Fruit fly (Drosophila melanogaster): ENCODE data around the gene HP1D3csd.

The HP1D3csd gene

dm6 chrX:19165144-19166011 is 24.6 kb upstream of the HP1D3csd start (continued):
- no peak for TF ChIP-seq jing (GFP tag; optimal IDR thresholded peaks at IDR 0.05)
- TF ChIP-seq CG11695 (GFP tag; IDR thresholded peaks at IDR 0.05): peak; percentile 10; the same call in 1 of the 3 replicates
- no peak for TF ChIP-seq CG2889 (GFP tag; IDR thresholded peaks at IDR 0.05)
- TF ChIP-seq CG2129 (GFP tag; IDR thresholded peaks at IDR 0.05; ENCODE audit: partially characterized antibody): no peak
- no peak for TF ChIP-seq Fer2 (tag; optimal IDR thresholded peaks at IDR 0.05)
- TF ChIP-seq sd (tag; optimal IDR thresholded peaks at IDR 0.05): no peak
- no peak for TF ChIP-seq Dip2 (GFP tag; IDR thresholded peaks at IDR 0.05)
- peak; percentile 17 for TF ChIP-seq CG3281 (GFP tag; optimal IDR thresholded peaks at IDR 0.05)
- TF ChIP-seq dmrt99B (tag; optimal IDR thresholded peaks at IDR 0.05): peak; percentile 50
- peak; percentile 33 for TF ChIP-seq CG7556 (GFP tag; optimal IDR thresholded peaks at IDR 0.05)
- TF ChIP-seq CG1647 (GFP tag; optimal IDR thresholded peaks at IDR 0.05): no peak
- TF ChIP-seq CG11504 (tag; optimal IDR thresholded peaks at IDR 0.05): peak; percentile 49
- peak; percentile 37 for TF ChIP-seq gem (tag; optimal IDR thresholded peaks at IDR 0.05)
- TF ChIP-seq lov (optimal IDR thresholded peaks at IDR 0.05): no peak
- no peak for TF ChIP-seq lov (GFP tag; IDR thresholded peaks at IDR 0.05)
- no peak for TF ChIP-seq HLH3B (GFP tag; IDR thresholded peaks at IDR 0.05)
- no peak for TF ChIP-seq CG4707 (GFP tag; optimal IDR thresholded peaks at IDR 0.05)
- TF ChIP-seq hkb (optimal IDR thresholded peaks at IDR 0.05): no peak
- no peak for TF ChIP-seq hkb (GFP tag; IDR thresholded peaks at IDR 0.05)
- TF ChIP-seq Poxn (GFP tag; IDR thresholded peaks at IDR 0.05): no peak
- peak; percentile 19 for TF ChIP-seq ATbp (GFP tag; optimal IDR thresholded peaks at IDR 0.05)
- TF ChIP-seq CG13894 (tag; optimal IDR thresholded peaks at IDR 0.05): peak; percentile 6
- TF ChIP-seq CG30403 (GFP tag; optimal IDR thresholded peaks at IDR 0.05): peak; percentile 2
- TF ChIP-seq Adf1 (GFP tag; IDR thresholded peaks at IDR 0.05): peak; percentile 97
- TF ChIP-seq CG4820 (GFP tag; optimal IDR thresholded peaks at IDR 0.05): no peak
- TF ChIP-seq Meics (GFP tag; optimal IDR thresholded peaks at IDR 0.05): peak; percentile 40
- TF ChIP-seq sima (GFP tag; optimal IDR thresholded peaks at IDR 0.05): no peak
- 0 out of 3 replicates have a peak, but pooled peaks have one; percentile 41 for TF ChIP-seq ci (GFP tag; IDR thresholded peaks at IDR 0.05)
- TF ChIP-seq CG32767 (GFP tag; IDR thresholded peaks at IDR 0.05): 0 out of 2 replicates have a peak, but pooled peaks have one; percentile 17
- TF ChIP-seq Asciz (GFP tag; optimal IDR thresholded peaks at IDR 0.05): peak; percentile 0
- TF ChIP-seq eyg (GFP tag; optimal IDR thresholded peaks at IDR 0.05): no peak
- TF ChIP-seq Mad (GFP tag; optimal IDR thresholded peaks at IDR 0.05): no peak
- no peak for TF ChIP-seq MESR4 (GFP tag; optimal IDR thresholded peaks at IDR 0.05)
- no peak for TF ChIP-seq Bdp1 (GFP tag; optimal IDR thresholded peaks at IDR 0.05)
- no peak for TF ChIP-seq NC2β (GFP tag; optimal IDR thresholded peaks at IDR 0.05)
- no peak for TF ChIP-seq H2.0 (GFP tag; IDR thresholded peaks at IDR 0.05)
- no peak for TF ChIP-seq Taf1 (GFP tag; IDR thresholded peaks at IDR 0.05)
- TF ChIP-seq fd64A (GFP tag; optimal IDR thresholded peaks at IDR 0.05): no peak
- TF ChIP-seq Vsx1 (GFP tag; optimal IDR thresholded peaks at IDR 0.05): no peak

- peak; percentile 45 for TF ChIP-seq CG18599 (GFP tag; optimal IDR thresholded peaks at IDR 0.05)
- TF ChIP-seq CG2678 (tag; optimal IDR thresholded peaks at IDR 0.05): peak; percentile 75
- peak; percentile 3 for TF ChIP-seq CG8281 (tag; optimal IDR thresholded peaks at IDR 0.05)
- TF ChIP-seq fd96Cb (tag; optimal IDR thresholded peaks at IDR 0.05): peak; percentile 24
- peak; percentile 29 for TF ChIP-seq Fer1 (GFP tag; optimal IDR thresholded peaks at IDR 0.05)
- TF ChIP-seq dpn (GFP tag; optimal IDR thresholded peaks at IDR 0.05): peak; percentile 41 to 61
- TF ChIP-seq hkb (optimal IDR thresholded peaks at IDR 0.05): no peak
- no peak for TF ChIP-seq hkb (GFP tag; IDR thresholded peaks at IDR 0.05)
- TF ChIP-seq CG1792 (GFP tag; optimal IDR thresholded peaks at IDR 0.05): no peak
- TF ChIP-seq CG7556 (GFP tag; optimal IDR thresholded peaks at IDR 0.05): peak; percentile 58
- peak; percentile 5 for TF ChIP-seq scrt (GFP tag; optimal IDR thresholded peaks at IDR 0.05)
- TF ChIP-seq CG33213 (GFP tag; optimal IDR thresholded peaks at IDR 0.05): no peak
- no peak for TF ChIP-seq CG8944 (GFP tag; optimal IDR thresholded peaks at IDR 0.05)
Observed at dm6 chrX:19166152-19166935, 23.7 kb upstream of the HP1D3csd start.
